Fruit fly (Drosophila melanogaster) whole organism, pupa: ENCODE data around the gene trc.

ENCODE experiments used
- CG10348 ChIP-seq: fragments of 200-800 bp; sonication (Bioruptor generic); IDR thresholded peaks from 2 replicates; pipeline ENCODE4 v1.3.6; 2022; ENCODE audit warnings: missing biosample characterization, missing genetic modification characterization
- CG12605 ChIP-seq: fragments of 200-800 bp; sonication (Bioruptor generic); IDR thresholded peaks from 2 replicates; pipeline ENCODE4 v1.3.6; 2022; ENCODE audit warnings: missing biosample characterization, missing genetic modification characterization
- CG13204 ChIP-seq: fragments of 200-800 bp; sonication (Bioruptor generic); optimal IDR thresholded peaks from 2 replicates; lab custom pipeline; 2018; ENCODE audit warnings: missing biosample characterization, mild to moderate bottlenecking, missing genetic modification characterization, moderate library complexity
- CG14655 ChIP-seq: fragments of 200-800 bp; sonication (Bioruptor generic); optimal IDR thresholded peaks from 3 replicates; lab custom pipeline; 2017; ENCODE audit warnings: mild to moderate bottlenecking, missing biosample characterization, missing genetic modification reagents, missing genetic modification characterization
- CG15710 ChIP-seq: fragments of 200-800 bp; sonication (Bioruptor generic); optimal IDR thresholded peaks from 2 replicates; lab custom pipeline; 2018; ENCODE audit warnings: missing biosample characterization, mild to moderate bottlenecking, missing genetic modification characterization, moderate library complexity
- CG8159 ChIP-seq: fragments of 200-800 bp; sonication (Bioruptor generic); optimal IDR thresholded peaks from 3 replicates; lab custom pipeline; 2018; ENCODE audit warnings: missing biosample characterization, mild to moderate bottlenecking, missing genetic modification characterization, moderate library complexity
- CG8301 ChIP-seq: fragments of 200-800 bp; sonication (Bioruptor generic); optimal IDR thresholded peaks from 2 replicates; lab custom pipeline; 2018; ENCODE audit warnings: missing biosample characterization, mild to moderate bottlenecking, missing genetic modification characterization
- CG9948 ChIP-seq: fragments of 200-800 bp; sonication (Bioruptor generic); optimal IDR thresholded peaks from 2 replicates; lab custom pipeline; 2018; ENCODE audit warnings: missing biosample characterization, mild to moderate bottlenecking, missing genetic modification characterization, moderate library complexity
- EcR ChIP-seq: fragments of 200-800 bp; sonication (Bioruptor generic); optimal IDR thresholded peaks from 3 replicates; lab custom pipeline; 2019; ENCODE audit warnings: missing biosample characterization, missing genetic modification characterization, mild to moderate bottlenecking, moderate library complexity, missing genetic modification reagents
- Pif1B ChIP-seq: fragments of 200-800 bp; sonication (Bioruptor generic); optimal IDR thresholded peaks from 3 replicates; lab custom pipeline; 2016; ENCODE audit warnings: missing biosample characterization, missing genetic modification characterization
- Snoo ChIP-seq: fragments of 200-800 bp; sonication (Bioruptor generic); optimal IDR thresholded peaks from 3 replicates; lab custom pipeline; 2017; ENCODE audit warnings: missing biosample characterization, mild to moderate bottlenecking, missing genetic modification characterization, inconsistent platforms
- fd96Ca ChIP-seq: fragments of 200-800 bp; sonication (Bioruptor generic); IDR thresholded peaks from 3 replicates; pipeline ENCODE4 v1.3.6; 2022; ENCODE audit warnings: missing biosample characterization, missing genetic modification characterization
- rn ChIP-seq: fragments of 200-800 bp; sonication (Bioruptor generic); IDR thresholded peaks from 2 replicates; pipeline ENCODE4 v1.3.6; 2022; ENCODE audit warnings: missing biosample characterization, missing genetic modification characterization

- peak; percentile 90 for TF ChIP-seq CG8159
- peak; percentile 86 for TF ChIP-seq Snoo (tag; lab: Kevin White, UChicago)
- peak; percentile 82 for TF ChIP-seq fd96Ca (GFP tag; lab: Robert Waterston, UW)
- peak; percentile 97 for TF ChIP-seq Pif1B
- no peak for TF ChIP-seq EcR
- peak; percentile 85 for TF ChIP-seq CG15710 (tag; lab: Kevin White, UChicago)
- TF ChIP-seq CG13204 (GFP tag; lab: Kevin White, UChicago) = no peak
- TF ChIP-seq CG14655 (GFP tag; lab: Kevin White, UChicago) = no peak
- TF ChIP-seq CG8301 (tag; lab: Kevin White, UChicago) = peak; percentile 89
- TF ChIP-seq rn (GFP tag; lab: Robert Waterston, UW) = peak; percentile 10; the same call in 1 of the 2 replicates
- TF ChIP-seq CG12605 (GFP tag; lab: Robert Waterston, UW) = peak; percentile 43; the same call in 1 of the 2 replicates
- TF ChIP-seq CG9948 (tag; lab: Kevin White, UChicago) = peak; percentile 85
- peak; percentile 48; the same call in 1 of the 2 replicates for TF ChIP-seq CG10348 (GFP tag; lab: Robert Waterston, UW)
Observed at dm6 chr3L:19794203-19794802, 39.8 kb downstream of the trc start.
